Worm (Caenorhabditis elegans) whole organism, early embryonic: ENCODE measurements around the gene zzz-1.

ENCODE experiments used
- ama-1 ChIP-seq: fragments of 150-350 bp; optimal IDR thresholded peaks from 2 replicates; lab custom pipeline; 2014
- ceh-13 ChIP-seq: fragments of 200-800 bp; sonication (Bioruptor generic); optimal IDR thresholded peaks from 2 replicates; lab custom pipeline; 2018; ENCODE audit warnings: mild to moderate bottlenecking, missing genetic modification characterization, missing compliant biosample characterization
- ets-7 ChIP-seq: sonication (generic microtip); optimal IDR thresholded peaks from 2 replicates; lab custom pipeline; 2016; ENCODE audit warnings: missing genotype, missing genetic modification characterization, missing compliant biosample characterization
- hmg-4 ChIP-seq: fragments of 200-800 bp; sonication (Bioruptor generic); optimal IDR thresholded peaks from 2 replicates; lab custom pipeline; 2018; ENCODE audit warnings: mild to moderate bottlenecking, missing genetic modification characterization, missing compliant biosample characterization
- hnd-1 ChIP-seq: sonication (generic microtip); optimal IDR thresholded peaks from 2 replicates; lab custom pipeline; 2016; ENCODE audit warnings: missing genetic modification characterization, missing compliant biosample characterization
- pes-1 ChIP-seq: fragments of 200-800 bp; sonication (Bioruptor generic); IDR thresholded peaks from 2 replicates; pipeline ENCODE4 v1.3.6; 2022; ENCODE audit warnings: missing genetic modification reagents, missing genetic modification characterization, missing compliant biosample characterization
- tra-4 ChIP-seq: sonication (generic microtip); optimal IDR thresholded peaks from 2 replicates; lab custom pipeline; 2017; ENCODE audit warnings: missing genetic modification characterization, missing compliant biosample characterization

DNA sequence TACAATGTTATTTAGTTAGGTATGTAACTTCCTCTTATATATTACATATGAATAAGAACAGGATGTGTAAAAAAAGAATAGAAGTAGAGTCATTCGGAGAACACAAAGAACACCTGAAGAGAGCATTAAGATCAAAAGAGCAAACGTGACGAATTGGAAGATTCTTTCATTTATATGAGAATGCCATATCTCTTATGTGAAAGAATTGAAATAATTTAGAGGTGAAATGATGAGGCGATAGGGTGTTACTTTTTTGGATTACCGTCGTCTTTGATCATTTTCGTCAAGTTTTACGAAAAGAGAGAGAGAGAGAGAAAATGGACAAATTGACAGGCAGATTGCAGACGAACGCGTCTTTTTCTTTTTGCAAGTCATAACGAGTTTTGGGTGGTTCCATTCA, 32.5 kb downstream of the zzz-1 start:
- TF ChIP-seq pes-1 (GFP tag; lab: Robert Waterston, UW) (no peak), ama-1 (lab: Kevin White, UChicago) (no peak), tra-4 (tag; lab: Kevin White, UChicago) (no peak), ceh-13 (GFP tag; lab: Kevin White, UChicago) (no peak), ets-7 (tag; lab: Kevin White, UChicago) (no peak), hnd-1 (tag; lab: Kevin White, UChicago) (no peak), hmg-4 (GFP tag; lab: Kevin White, UChicago) (no peak)
